Fruit fly (Drosophila melanogaster) whole organism, embryonic: ENCODE data around the gene CG31131.
A peak's percentile ranks its signal among the peaks of the same experiment; 100 is the strongest.

Source experiments
- Ada2b ChIP-seq: fragments of 200-800 bp; sonication (Bioruptor generic); IDR thresholded peaks from 2 replicates; pipeline ENCODE4 v1.3.6; 2022; ENCODE audit warnings: missing biosample characterization, missing genetic modification characterization
- BEAF-32 ChIP-seq: fragments of 200-800 bp; sonication (Bioruptor generic); optimal IDR thresholded peaks from 3 replicates; lab custom pipeline; 2017; ENCODE audit warnings: missing biosample characterization, missing genetic modification characterization, mild to moderate bottlenecking, moderate library complexity, missing genetic modification reagents
- Bdp1 ChIP-seq: fragments of 200-800 bp; sonication (Bioruptor generic); optimal IDR thresholded peaks from 3 replicates; lab custom pipeline; 2016; ENCODE audit warnings: missing biosample characterization, missing genetic modification characterization
- CG11504 ChIP-seq: fragments of 200-800 bp; sonication (Bioruptor generic); optimal IDR thresholded peaks from 3 replicates; lab custom pipeline; 2019; ENCODE audit warnings: missing biosample characterization, mild to moderate bottlenecking, missing genetic modification characterization, moderate library complexity
- CG14441 ChIP-seq: fragments of 200-800 bp; sonication (Bioruptor generic); IDR thresholded peaks from 2 replicates; pipeline ENCODE4 v1.3.6; 2022; ENCODE audit warnings: missing biosample characterization, missing genetic modification characterization
- CG17359 ChIP-seq: fragments of 200-800 bp; sonication (Bioruptor generic); optimal IDR thresholded peaks from 3 replicates; lab custom pipeline; 2018; ENCODE audit warnings: missing biosample characterization, mild to moderate bottlenecking, missing genetic modification characterization, moderate library complexity
- CG17568 ChIP-seq: fragments of 200-800 bp; sonication (Bioruptor generic); optimal IDR thresholded peaks from 2 replicates; lab custom pipeline; 2018; ENCODE audit warnings: missing biosample characterization, mild to moderate bottlenecking, missing genetic modification characterization, moderate library complexity
- CG2199 ChIP-seq: fragments of 200-800 bp; sonication (Bioruptor generic); IDR thresholded peaks from 3 replicates; pipeline ENCODE4 v1.3.6; 2022; ENCODE audit warnings: missing biosample characterization, missing genetic modification characterization
- CG2712 ChIP-seq: fragments of 200-800 bp; optimal IDR thresholded peaks from 3 replicates; lab custom pipeline; 2019; ENCODE audit warnings: missing biosample characterization, mild to moderate bottlenecking, missing genetic modification characterization, moderate library complexity
- CG2889 ChIP-seq: fragments of 200-800 bp; sonication (Bioruptor generic); IDR thresholded peaks from 3 replicates; pipeline ENCODE4 v1.3.6; 2022; ENCODE audit warnings: missing biosample characterization, missing genetic modification characterization
- CG30431 ChIP-seq: fragments of 200-800 bp; sonication (Bioruptor generic); optimal IDR thresholded peaks from 2 replicates; lab custom pipeline; 2017; ENCODE audit warnings: missing biosample characterization, missing genetic modification characterization
- CG31224 ChIP-seq: fragments of 200-800 bp; sonication (Bioruptor generic); IDR thresholded peaks from 2 replicates; pipeline ENCODE4 v1.3.6; 2022; ENCODE audit warnings: missing biosample characterization, missing genetic modification characterization
- CG3163 ChIP-seq: fragments of 200-800 bp; sonication (Bioruptor generic); optimal IDR thresholded peaks from 3 replicates; lab custom pipeline; 2016; ENCODE audit warnings: missing biosample characterization, missing genetic modification characterization
- CG6175 ChIP-seq: fragments of 200-800 bp; sonication (Bioruptor generic); IDR thresholded peaks from 3 replicates; pipeline ENCODE4 v1.3.6; 2022; ENCODE audit warnings: missing biosample characterization, missing genetic modification characterization
- CG6254 ChIP-seq: fragments of 200-800 bp; sonication (Bioruptor generic); optimal IDR thresholded peaks from 3 replicates; lab custom pipeline; 2017; ENCODE audit warnings: mild to moderate bottlenecking, missing biosample characterization, missing genetic modification reagents, missing genetic modification characterization
- CG6689 ChIP-seq: fragments of 200-800 bp; sonication (Bioruptor generic); IDR thresholded peaks from 2 replicates; pipeline ENCODE4 v1.3.6; 2022; ENCODE audit warnings: missing biosample characterization, missing genetic modification characterization
- CG7987 ChIP-seq: fragments of 200-800 bp; sonication (Bioruptor generic); optimal IDR thresholded peaks from 2 replicates; lab custom pipeline; 2018; ENCODE audit warnings: missing biosample characterization, mild to moderate bottlenecking, missing genetic modification characterization, moderate library complexity
- CoRest ChIP-seq: fragments of 200-800 bp; sonication (Bioruptor generic); optimal IDR thresholded peaks from 3 replicates; lab custom pipeline; 2018; ENCODE audit warnings: missing biosample characterization, mild to moderate bottlenecking, missing genetic modification characterization, moderate library complexity
- Dfd ChIP-seq, 2 experiments: fragments of >200 bp; optimal IDR thresholded peaks; 2 replicates each; lab custom pipeline; 2017; ENCODE audit warnings: missing biosample characterization in 2 of 2, missing genetic modification characterization in 2 of 2
- Dll ChIP-seq: fragments of 200-800 bp; sonication (Bioruptor generic); IDR thresholded peaks from 4 replicates; pipeline ENCODE4 v1.3.6; 2022; ENCODE audit warnings: missing biosample characterization, missing genetic modification characterization; ENCODE audit not compliant: partially characterized antibody
- E2f2 ChIP-seq: fragments of 200-800 bp; sonication (Bioruptor generic); IDR thresholded peaks from 2 replicates; pipeline ENCODE4 v1.3.6; 2022; ENCODE audit warnings: missing biosample characterization, missing genetic modification characterization
- HHEX ChIP-seq: fragments of 200-800 bp; sonication (Bioruptor generic); optimal IDR thresholded peaks from 3 replicates; lab custom pipeline; 2017; ENCODE audit warnings: missing biosample characterization, mild to moderate bottlenecking, missing genetic modification characterization, missing genetic modification reagents
- Hr39 ChIP-seq: fragments of >200 bp; optimal IDR thresholded peaks from 2 replicates; lab custom pipeline; 2017
- Lhr ChIP-seq: fragments of 200-800 bp; sonication (Bioruptor generic); optimal IDR thresholded peaks from 3 replicates; lab custom pipeline; 2017; ENCODE audit warnings: mild to moderate bottlenecking, missing biosample characterization, missing genetic modification reagents, missing genetic modification characterization
- Med ChIP-seq: fragments of 200-800 bp; sonication (Bioruptor generic); peaks from one replicate; lab custom pipeline; 2016; ENCODE audit warnings: missing biosample characterization, missing genetic modification characterization, mild to moderate bottlenecking, inconsistent platforms, moderate library complexity
- Pdp1 ChIP-seq, 2 experiments: fragments of 200-800 bp; sonication (Bioruptor generic); optimal IDR thresholded peaks; 3 replicates each; lab custom pipeline; 2016; ENCODE audit warnings: missing biosample characterization in 2 of 2, missing genetic modification characterization in 2 of 2, mild to moderate bottlenecking in 1 of 2, moderate library complexity in 1 of 2
- Poxn ChIP-seq: fragments of 200-800 bp; sonication (Bioruptor generic); IDR thresholded peaks from 2 replicates; pipeline ENCODE4 v1.3.6; 2022; ENCODE audit warnings: missing biosample characterization, missing genetic modification characterization
- Sox100B ChIP-seq: fragments of 200-800 bp; sonication (Bioruptor generic); optimal IDR thresholded peaks from 3 replicates; lab custom pipeline; 2018; ENCODE audit warnings: missing biosample characterization, mild to moderate bottlenecking, missing genetic modification characterization
- Tbp ChIP-seq: fragments of >200 bp; optimal IDR thresholded peaks from 2 replicates; lab custom pipeline; 2018; ENCODE audit warnings: missing biosample characterization, missing genetic modification characterization
- Vsx1 ChIP-seq: fragments of 200-800 bp; sonication (Bioruptor generic); optimal IDR thresholded peaks from 2 replicates; lab custom pipeline; 2017; ENCODE audit warnings: missing biosample characterization, mild to moderate bottlenecking, missing genetic modification characterization, missing genetic modification reagents
- YL-1 ChIP-seq: fragments of 200-800 bp; sonication (Bioruptor generic); optimal IDR thresholded peaks from 3 replicates; lab custom pipeline; 2017; ENCODE audit warnings: missing biosample characterization, mild to moderate bottlenecking, missing genetic modification characterization
- chif ChIP-seq, 2 experiments: fragments of 200-800 bp; sonication (Bioruptor generic); optimal IDR thresholded peaks; 3 replicates each; lab custom pipeline; 2016; ENCODE audit warnings: missing biosample characterization in 2 of 2, missing genetic modification characterization in 2 of 2
- danr ChIP-seq: fragments of 200-800 bp; sonication (Bioruptor generic); IDR thresholded peaks from 2 replicates; pipeline ENCODE4 v1.3.6; 2022; ENCODE audit warnings: missing biosample characterization, missing genetic modification characterization
- ewg ChIP-seq: fragments of 200-800 bp; sonication (Bioruptor generic); optimal IDR thresholded peaks from 3 replicates; lab custom pipeline; 2017; ENCODE audit warnings: mild to moderate bottlenecking, missing biosample characterization, missing genetic modification reagents, missing genetic modification characterization
- exex ChIP-seq: fragments of 200-800 bp; sonication (Bioruptor generic); optimal IDR thresholded peaks from 4 replicates; lab custom pipeline; 2018; ENCODE audit warnings: missing biosample characterization, mild to moderate bottlenecking, missing genetic modification characterization, moderate library complexity
- eyg ChIP-seq: fragments of 200-800 bp; sonication (Bioruptor generic); optimal IDR thresholded peaks from 3 replicates; lab custom pipeline; 2016; ENCODE audit warnings: missing biosample characterization, missing genetic modification characterization
- gsb ChIP-seq: fragments of 200-800 bp; sonication (Bioruptor generic); IDR thresholded peaks from 2 replicates; pipeline ENCODE4 v1.3.6; 2022; ENCODE audit warnings: missing biosample characterization, missing genetic modification characterization
- gt ChIP-seq: fragments of 200-800 bp; sonication (Bioruptor generic); IDR thresholded peaks from 2 replicates; pipeline ENCODE4 v1.3.6; 2022; ENCODE audit warnings: missing biosample characterization, missing genetic modification characterization
- ind ChIP-seq: fragments of 200-800 bp; sonication (Bioruptor generic); optimal IDR thresholded peaks from 3 replicates; lab custom pipeline; 2016; ENCODE audit warnings: missing biosample characterization, missing genetic modification characterization
- kah ChIP-seq: fragments of 200-800 bp; sonication (Bioruptor generic); optimal IDR thresholded peaks from 2 replicates; lab custom pipeline; 2018; ENCODE audit warnings: missing biosample characterization, mild to moderate bottlenecking, missing genetic modification characterization
- lov ChIP-seq, 2 experiments: fragments of 200-800 bp in 1 of 2; fragments of >200 bp in 1 of 2; sonication (Bioruptor generic) in 1 of 2; IDR thresholded peaks in 1 of 2; optimal IDR thresholded peaks in 1 of 2; 2 replicates in 1 of 2; 3 replicates in 1 of 2; pipeline versions ENCODE4 v1.3.6 to Lab custom; 2017 to 2022; ENCODE audit warnings: missing biosample characterization in 1 of 2, missing genetic modification characterization in 1 of 2
- nom ChIP-seq: fragments of 200-800 bp; sonication (Bioruptor generic); optimal IDR thresholded peaks from 2 replicates; lab custom pipeline; 2017; ENCODE audit warnings: missing biosample characterization, missing genetic modification characterization, mild to moderate bottlenecking, moderate library complexity, missing genetic modification reagents
- pfk ChIP-seq: fragments of 200-800 bp; sonication (Bioruptor generic); optimal IDR thresholded peaks from 2 replicates; lab custom pipeline; 2018; ENCODE audit warnings: missing biosample characterization, mild to moderate bottlenecking, missing genetic modification characterization, moderate library complexity
- rib ChIP-seq: fragments of 200-800 bp; sonication (Bioruptor generic); IDR thresholded peaks from 2 replicates; pipeline ENCODE4 v1.3.6; 2022; ENCODE audit warnings: missing biosample characterization, missing genetic modification characterization
- salm ChIP-seq: fragments of 200-800 bp; sonication (Bioruptor generic); optimal IDR thresholded peaks from 2 replicates; lab custom pipeline; 2018; ENCODE audit warnings: missing biosample characterization, mild to moderate bottlenecking, missing genetic modification characterization
- shn ChIP-seq: fragments of 200-800 bp; sonication (Bioruptor generic); optimal IDR thresholded peaks from 3 replicates; lab custom pipeline; 2016; ENCODE audit warnings: missing biosample characterization, missing genetic modification characterization
- sna ChIP-seq: fragments of 200-800 bp; sonication (Bioruptor generic); IDR thresholded peaks from 2 replicates; pipeline ENCODE4 v1.3.6; 2022; ENCODE audit warnings: missing biosample characterization, missing genetic modification characterization; ENCODE audit not compliant: partially characterized antibody
- unpg ChIP-seq: fragments of 200-800 bp; sonication (Bioruptor generic); optimal IDR thresholded peaks from 3 replicates; lab custom pipeline; 2018; ENCODE audit warnings: missing biosample characterization, mild to moderate bottlenecking, missing genetic modification characterization, moderate library complexity
- usp ChIP-seq: fragments of >200 bp; optimal IDR thresholded peaks from 2 replicates; lab custom pipeline; 2017; ENCODE audit warnings: missing biosample characterization, missing genetic modification characterization

The CG31131 gene

dm6 chr3R:27988647-27989430, 25.8 kb upstream of the CG31131 start (continued):
- peak; percentile 48 for TF ChIP-seq Sox100B (GFP tag; lab: Kevin White, UChicago)
- TF ChIP-seq chif (GFP tag; optimal IDR thresholded peaks at IDR 0.05; lab: Kevin White, UChicago) = peak in 1 of 2 experiments; percentile 53
- TF ChIP-seq E2f2 (GFP tag; lab: Robert Waterston, UW) = no peak
- peak; percentile 36 to 65 for TF ChIP-seq Pdp1 (GFP tag; optimal IDR thresholded peaks at IDR 0.05; lab: Kevin White, UChicago)
- no peak for TF ChIP-seq exex
- TF ChIP-seq Hr39 (lab: Kevin White, UChicago) = no peak
- peak; percentile 58 for TF ChIP-seq CG14441
- TF ChIP-seq CG31224 = peak; percentile 20; the same call in 1 of the 2 replicates
- no peak for TF ChIP-seq CG7987 (GFP tag; lab: Kevin White, UChicago)
- TF ChIP-seq usp (GFP tag; lab: Kevin White, UChicago) = no peak
- TF ChIP-seq CG17568 = no peak
- TF ChIP-seq salm (tag; lab: Kevin White, UChicago) = no peak
- TF ChIP-seq gsb (GFP tag; lab: Robert Waterston, UW) = 0 out of 2 replicates have a peak, but pooled peaks have one; percentile 37
- no peak for TF ChIP-seq Med (GFP tag; lab: Kevin White, UChicago)
- no peak for TF ChIP-seq eyg (GFP tag; lab: Kevin White, UChicago)
- no peak for TF ChIP-seq YL-1 (GFP tag; lab: Kevin White, UChicago)
- no peak for TF ChIP-seq rib
- peak; percentile 26 for TF ChIP-seq ewg (GFP tag; lab: Kevin White, UChicago)
- TF ChIP-seq BEAF-32 = no peak
- no peak for TF ChIP-seq CG6254 (GFP tag; lab: Kevin White, UChicago)
- no peak for TF ChIP-seq lov (optimal IDR thresholded peaks at IDR 0.05; lab: Kevin White, UChicago)
- TF ChIP-seq lov (GFP tag; IDR thresholded peaks at IDR 0.05; lab: Robert Waterston, UW) = 0 out of 3 replicates have a peak, but pooled peaks have one; percentile 32
- TF ChIP-seq CG17359 (tag; lab: Kevin White, UChicago) = peak; percentile 6
- peak; percentile 41 for TF ChIP-seq ind (GFP tag; lab: Kevin White, UChicago)
- TF ChIP-seq CG3163 (GFP tag; lab: Kevin White, UChicago) = peak; percentile 23
- peak; percentile 66 for TF ChIP-seq CoRest (tag; lab: Kevin White, UChicago)
- TF ChIP-seq CG30431 (GFP tag; lab: Kevin White, UChicago) = peak; percentile 40
- TF ChIP-seq CG2712 = peak; percentile 17
- no peak for TF ChIP-seq sna (GFP tag; lab: Robert Waterston, UW)
- peak; percentile 35 for TF ChIP-seq HHEX (GFP tag; lab: Kevin White, UChicago)
- TF ChIP-seq shn (GFP tag; lab: Kevin White, UChicago) = no peak
- TF ChIP-seq unpg = peak; percentile 25
- peak; percentile 47; the same call in 1 of the 3 replicates for TF ChIP-seq CG2199 (GFP tag; lab: Robert Waterston, UW)
- no peak for TF ChIP-seq pfk (GFP tag; lab: Kevin White, UChicago)
- peak; percentile 54 for TF ChIP-seq CG11504 (tag; lab: Kevin White, UChicago)
- no peak for TF ChIP-seq Dll (GFP tag; lab: Robert Waterston, UW)
- TF ChIP-seq Lhr (GFP tag; lab: Kevin White, UChicago) = no peak
- no peak for TF ChIP-seq Vsx1 (GFP tag; lab: Kevin White, UChicago)
- TF ChIP-seq Dfd (GFP tag; optimal IDR thresholded peaks at IDR 0.05; lab: Kevin White, UChicago) = no peak
- no peak for TF ChIP-seq gt (GFP tag; lab: Robert Waterston, UW)
- no peak for TF ChIP-seq kah (GFP tag; lab: Kevin White, UChicago)
- TF ChIP-seq CG6689 (GFP tag; lab: Robert Waterston, UW) = peak; percentile 46; the same call in 1 of the 2 replicates
- TF ChIP-seq Poxn = no peak
- no peak for TF ChIP-seq Tbp (GFP tag; lab: Kevin White, UChicago)
- TF ChIP-seq Bdp1 = no peak
- no peak for TF ChIP-seq CG6175
- TF ChIP-seq CG2889 (GFP tag; lab: Robert Waterston, UW) = peak; percentile 45; the same call in 1 of the 3 replicates
- no peak for TF ChIP-seq danr (GFP tag; lab: Robert Waterston, UW)
- TF ChIP-seq nom (GFP tag; lab: Kevin White, UChicago) = no peak
- TF ChIP-seq Ada2b (GFP tag; lab: Robert Waterston, UW) = no peak; the same call in 1 of the 2 replicates
